Worm (Caenorhabditis elegans) whole organism, early embryonic: Measurements from ENCODE around the gene srz-10.

Source experiments
- F13C5.2 ChIP-seq: sonication (generic microtip); optimal IDR thresholded peaks from 2 replicates; lab custom pipeline; 2017; ENCODE audit warnings: mild to moderate bottlenecking, missing genetic modification characterization, inconsistent platforms, missing compliant biosample characterization
- aly-1 ChIP-seq: sonication (generic microtip); optimal IDR thresholded peaks from 2 replicates; lab custom pipeline; 2016; ENCODE audit warnings: missing genetic modification characterization, missing compliant biosample characterization
- ama-1 ChIP-seq: fragments of 150-350 bp; optimal IDR thresholded peaks from 2 replicates; lab custom pipeline; 2014
- ceh-36 ChIP-seq: sonication (generic microtip); optimal IDR thresholded peaks from 2 replicates; lab custom pipeline; 2016; ENCODE audit warnings: missing genetic modification characterization, inconsistent platforms, missing compliant biosample characterization
- ets-7 ChIP-seq: sonication (generic microtip); optimal IDR thresholded peaks from 2 replicates; lab custom pipeline; 2016; ENCODE audit warnings: missing genotype, missing genetic modification characterization, missing compliant biosample characterization
- flt-1 ChIP-seq: fragments of 200-800 bp; sonication (Bioruptor generic); IDR thresholded peaks from 2 replicates; pipeline ENCODE4 v1.3.6; 2022; ENCODE audit warnings: missing genetic modification characterization, missing compliant biosample characterization
- hnd-1 ChIP-seq: sonication (generic microtip); optimal IDR thresholded peaks from 2 replicates; lab custom pipeline; 2016; ENCODE audit warnings: missing genetic modification characterization, missing compliant biosample characterization
- pes-1 ChIP-seq: fragments of 200-800 bp; sonication (Bioruptor generic); IDR thresholded peaks from 2 replicates; pipeline ENCODE4 v1.3.6; 2022; ENCODE audit warnings: missing genetic modification reagents, missing genetic modification characterization, missing compliant biosample characterization
- scrt-1 ChIP-seq: fragments of 200-800 bp; sonication (Bioruptor generic); IDR thresholded peaks from 2 replicates; pipeline ENCODE4 v1.3.6; 2022; ENCODE audit warnings: missing genetic modification characterization, missing compliant biosample characterization
- sea-1 ChIP-seq: fragments of 200-800 bp; sonication (Bioruptor generic); conservative IDR thresholded peaks from 2 replicates; pipeline ENCODE4 v1.3.6; 2022; ENCODE audit warnings: missing genetic modification characterization, missing compliant biosample characterization
- tbx-11 ChIP-seq: fragments of 200-800 bp; sonication (Bioruptor generic); IDR thresholded peaks from 2 replicates; pipeline ENCODE4 v1.3.6; 2022; ENCODE audit warnings: missing genetic modification characterization, missing compliant biosample characterization
- tbx-37 ChIP-seq: fragments of 200-800 bp; sonication (Bioruptor generic); conservative IDR thresholded peaks from 2 replicates; pipeline ENCODE4 v1.3.6; 2022; ENCODE audit warnings: missing genetic modification reagents, missing genetic modification characterization, missing compliant biosample characterization
- tra-4 ChIP-seq: sonication (generic microtip); optimal IDR thresholded peaks from 2 replicates; lab custom pipeline; 2017; ENCODE audit warnings: missing genetic modification characterization, missing compliant biosample characterization

DNA sequence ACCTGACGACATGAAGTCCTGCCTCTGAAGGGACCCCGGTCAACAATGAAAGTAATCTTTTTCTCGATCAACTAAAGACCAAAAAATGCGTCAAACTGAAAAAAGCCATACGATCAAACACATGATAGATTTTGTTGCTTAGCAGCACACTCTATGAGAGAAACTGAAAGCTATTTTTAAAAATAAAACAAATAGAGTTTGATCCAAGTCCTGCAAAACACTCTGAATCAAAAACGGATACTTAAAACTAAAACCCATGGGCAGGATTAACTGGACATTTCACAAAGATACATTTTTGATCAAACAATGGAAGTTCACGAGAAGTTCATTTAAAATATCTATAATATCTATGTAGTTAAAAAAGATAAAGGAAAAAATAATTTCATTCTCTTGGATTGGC is 41.5 kb downstream of the srz-10 start, which contains the start of gene T10H4.13:
- TF ChIP-seq flt-1 (GFP tag; lab: Robert Waterston, UW): no peak
- no peak for TF ChIP-seq pes-1
- no peak for TF ChIP-seq ama-1 (lab: Kevin White, UChicago)
- no peak for TF ChIP-seq tbx-37 (GFP tag; lab: Robert Waterston, UW)
- no peak for TF ChIP-seq aly-1
- TF ChIP-seq ceh-36: no peak
- no peak for TF ChIP-seq ets-7 (tag; lab: Kevin White, UChicago)
- TF ChIP-seq tra-4: no peak
- TF ChIP-seq scrt-1 (GFP tag; lab: Robert Waterston, UW): no peak
- no peak for TF ChIP-seq sea-1 (GFP tag; lab: Robert Waterston, UW)
- no peak for TF ChIP-seq tbx-11
- no peak for TF ChIP-seq hnd-1
- TF ChIP-seq F13C5.2: no peak
